Fruit fly (Drosophila melanogaster): ENCODE measurements around the gene TBC1D5.

The TBC1D5 gene

DNA sequence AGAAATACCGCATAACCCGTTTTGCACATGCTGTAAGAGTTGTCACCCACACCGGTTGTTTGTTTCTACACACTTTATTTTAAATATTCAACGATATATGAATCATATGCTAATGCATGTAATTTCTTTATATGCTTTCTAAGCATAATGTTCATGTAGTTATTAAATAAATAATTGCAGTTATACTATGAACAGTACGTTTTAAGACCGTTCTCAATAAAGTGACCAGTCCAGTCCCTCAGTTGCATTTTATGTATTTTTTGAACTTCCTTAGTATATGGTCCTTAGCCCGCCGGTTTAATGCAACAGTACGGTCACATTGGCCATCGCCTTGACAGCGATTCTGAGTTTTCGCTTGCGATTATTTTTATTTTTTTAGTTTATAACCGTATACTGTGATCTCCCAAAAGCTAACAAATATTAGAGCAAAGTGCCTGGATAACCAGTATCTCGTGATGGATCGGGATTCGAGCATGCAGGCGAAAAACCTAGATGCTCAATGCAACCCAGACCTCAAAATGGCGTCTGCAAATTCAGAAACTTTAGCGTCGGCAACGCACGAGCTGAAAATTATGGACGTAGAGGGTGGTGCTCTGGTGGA, 7.7 kb downstream of the TBC1D5 start, which contains the start of gene Ravus (continued):
- TF ChIP-seq CG9727 (GFP tag; optimal IDR thresholded peaks at IDR 0.05): peak; percentile 31
- peak; percentile 18; the same call in 1 of the 2 replicates for TF ChIP-seq ssp (GFP tag; IDR thresholded peaks at IDR 0.05)
- TF ChIP-seq CG33557 (GFP tag; optimal IDR thresholded peaks at IDR 0.05): no peak
- TF ChIP-seq en (GFP tag; optimal IDR thresholded peaks at IDR 0.05): no peak
- no peak for TF ChIP-seq CG7556 (GFP tag; optimal IDR thresholded peaks at IDR 0.05)
- no peak for TF ChIP-seq CG17328 (GFP tag; IDR thresholded peaks at IDR 0.05)
- no peak for TF ChIP-seq bowl (GFP tag; IDR thresholded peaks at IDR 0.05)
- peak; percentile 39 for TF ChIP-seq PHDP (tag; optimal IDR thresholded peaks at IDR 0.05)
- TF ChIP-seq nom (GFP tag; optimal IDR thresholded peaks at IDR 0.05): no peak
- TF ChIP-seq CG4617 (GFP tag; optimal IDR thresholded peaks at IDR 0.05; ENCODE audit: borderline replicate concordance): peak; percentile 75
- no peak for TF ChIP-seq CG11247 (GFP tag; IDR thresholded peaks at IDR 0.05)
- no peak for TF ChIP-seq zfh1 (GFP tag; IDR thresholded peaks at IDR 0.05)
- TF ChIP-seq odd (GFP tag; optimal IDR thresholded peaks at IDR 0.05): no peak
- TF ChIP-seq Awh (GFP tag; IDR thresholded peaks at IDR 0.05): no peak
- no peak for TF ChIP-seq ap (GFP tag; IDR thresholded peaks at IDR 0.05)
- TF ChIP-seq CG2120 (GFP tag; optimal IDR thresholded peaks at IDR 0.05): peak; percentile 70
- no peak for TF ChIP-seq Mad (GFP tag; optimal IDR thresholded peaks at IDR 0.05)
- no peak for TF ChIP-seq corto (GFP tag; optimal IDR thresholded peaks at IDR 0.05)
- no peak for TF ChIP-seq CG8281 (tag; optimal IDR thresholded peaks at IDR 0.05)
- TF ChIP-seq CG2678 (tag; optimal IDR thresholded peaks at IDR 0.05): no peak
- no peak for TF ChIP-seq D (optimal IDR thresholded peaks at IDR 0.05)
- TF ChIP-seq D (GFP tag; optimal IDR thresholded peaks at IDR 0.05): no peak
- TF ChIP-seq dmrt99B (tag; optimal IDR thresholded peaks at IDR 0.05): no peak
- no peak for TF ChIP-seq CG7839 (tag; optimal IDR thresholded peaks at IDR 0.05)
- TF ChIP-seq CG2116 (GFP tag; optimal IDR thresholded peaks at IDR 0.05): peak; percentile 83
- TF ChIP-seq Blimp-1 (GFP tag; optimal IDR thresholded peaks at IDR 0.05): no peak
- no peak for TF ChIP-seq CG2202 (tag; optimal IDR thresholded peaks at IDR 0.05)
- no peak for TF ChIP-seq CG1024 (GFP tag; IDR thresholded peaks at IDR 0.05)
- TF ChIP-seq Dbx (GFP tag; IDR thresholded peaks at IDR 0.05): peak; percentile 49; the same call in 2 of the 3 replicates
- peak; percentile 15 for TF ChIP-seq CG17186 (GFP tag; optimal IDR thresholded peaks at IDR 0.05)
- TF ChIP-seq CG17829 (tag; optimal IDR thresholded peaks at IDR 0.05): peak; percentile 58
- no peak for TF ChIP-seq Trl (optimal IDR thresholded peaks at IDR 0.05)
- peak; percentile 37 for TF ChIP-seq Trl (GFP tag; optimal IDR thresholded peaks at IDR 0.05)
- peak; percentile 84 for TF ChIP-seq nmo (GFP tag; optimal IDR thresholded peaks at IDR 0.05)
- TF ChIP-seq ftz-f1 (GFP tag; optimal IDR thresholded peaks at IDR 0.05): peak; percentile 26
- peak; percentile 64 for TF ChIP-seq CG30403 (GFP tag; optimal IDR thresholded peaks at IDR 0.05)
- 0 out of 2 replicates have a peak, but pooled peaks have one; percentile 21 for TF ChIP-seq Xrp1 (GFP tag; IDR thresholded peaks at IDR 0.05)
- no peak for TF ChIP-seq CG11093 (GFP tag; IDR thresholded peaks at IDR 0.05)
- 0 out of 3 replicates have a peak, but pooled peaks have one; percentile 55 for TF ChIP-seq CG11456 (GFP tag; IDR thresholded peaks at IDR 0.05)
- TF ChIP-seq Optix (GFP tag; IDR thresholded peaks at IDR 0.05): no peak
- TF ChIP-seq CG34422 (GFP tag; IDR thresholded peaks at IDR 0.05): 0 out of 3 replicates have a peak, but pooled peaks have one; percentile 40
- TF ChIP-seq TFAM (GFP tag; optimal IDR thresholded peaks at IDR 0.05): no peak
- TF ChIP-seq Dip3 (GFP tag; optimal IDR thresholded peaks at IDR 0.05): peak; percentile 62
- TF ChIP-seq Mrtf (GFP tag; IDR thresholded peaks at IDR 0.05): no peak
- no peak for TF ChIP-seq chm (GFP tag; IDR thresholded peaks at IDR 0.05)
- TF ChIP-seq Meics (GFP tag; optimal IDR thresholded peaks at IDR 0.05): no peak
- TF ChIP-seq CG4360 (GFP tag; IDR thresholded peaks at IDR 0.05): no peak
- TF ChIP-seq CG11560 (tag; IDR thresholded peaks at IDR 0.05): no peak
- peak in 1 of 2 experiments; percentile 26 for TF ChIP-seq insv (GFP tag; optimal IDR thresholded peaks at IDR 0.05)
- TF ChIP-seq CG11696 (GFP tag; IDR thresholded peaks at IDR 0.05): no peak
- no peak for TF ChIP-seq CG12299 (tag; optimal IDR thresholded peaks at IDR 0.05)
- TF ChIP-seq Gsc (GFP tag; IDR thresholded peaks at IDR 0.05): no peak

All from whole organism, embryonic.